Worm (Caenorhabditis elegans) whole organism, L4 larva: Measurements from ENCODE around the gene atln-2.

Experiments
- F44E2.7 ChIP-seq: fragments of 200-800 bp; sonication (Bioruptor generic); IDR thresholded peaks from 2 replicates; pipeline ENCODE4 v2.1.2; 2022; ENCODE audit warnings: missing genetic modification characterization, missing compliant biosample characterization
- F49E8.2 ChIP-seq: sonication (generic microtip); optimal IDR thresholded peaks from 2 replicates; lab custom pipeline; 2016; ENCODE audit warnings: missing compliant biosample characterization, mild to moderate bottlenecking, missing genetic modification characterization, borderline replicate concordance
- T26A8.4 ChIP-seq: fragments of 200-800 bp; sonication (Bioruptor generic); IDR thresholded peaks from 2 replicates; pipeline ENCODE4 v1.3.6; 2022; ENCODE audit warnings: missing genetic modification characterization, missing compliant biosample characterization
- Y48G9A.11 ChIP-seq: fragments of 200-800 bp; sonication (Bioruptor generic); IDR thresholded peaks from 2 replicates; pipeline ENCODE4 v1.3.6; 2022; ENCODE audit warnings: missing genetic modification reagents, missing genetic modification characterization, missing compliant biosample characterization
- Y5F2A.4 ChIP-seq: fragments of 200-800 bp; sonication (Bioruptor generic); optimal IDR thresholded peaks from 2 replicates; lab custom pipeline; 2018; ENCODE audit warnings: mild to moderate bottlenecking, missing genetic modification characterization, missing compliant biosample characterization
- Y75B8A.6 ChIP-seq: fragments of 200-800 bp; sonication (Bioruptor generic); IDR thresholded peaks from 2 replicates; pipeline ENCODE4 v1.3.6; 2022; ENCODE audit warnings: missing genetic modification reagents, missing genetic modification characterization, missing compliant biosample characterization
- ZK337.2 ChIP-seq: fragments of 200-800 bp; sonication (Bioruptor generic); IDR thresholded peaks from 2 replicates; pipeline ENCODE4 v1.3.6; 2022; ENCODE audit warnings: missing genetic modification reagents, missing genetic modification characterization, missing compliant biosample characterization
- aha-1 ChIP-seq: fragments of 150-350 bp; peaks from one replicate; lab custom pipeline; 2014; ENCODE audit warnings: missing biosample characterization, missing genetic modification characterization
- ama-1 ChIP-seq: fragments of 150-350 bp; optimal IDR thresholded peaks from 2 replicates; lab custom pipeline; 2014; ENCODE audit warnings: inconsistent platforms, mixed read lengths
- attf-4 ChIP-seq: sonication (generic microtip); optimal IDR thresholded peaks from 3 replicates; lab custom pipeline; 2017; ENCODE audit warnings: missing biosample characterization, missing genetic modification characterization
- ceh-20 ChIP-seq: fragments of 200-800 bp; sonication (Bioruptor generic); IDR thresholded peaks from 2 replicates; pipeline ENCODE4 v1.3.6; 2022; ENCODE audit warnings: missing genetic modification reagents, missing genetic modification characterization, missing compliant biosample characterization
- ceh-44 ChIP-seq: fragments of 200-800 bp; sonication (Bioruptor generic); IDR thresholded peaks from 2 replicates; pipeline ENCODE4 v1.3.6; 2022; ENCODE audit warnings: missing genetic modification reagents, missing genetic modification characterization, missing compliant biosample characterization
- ces-1 ChIP-seq: fragments of 150-350 bp; sonication (generic microtip); optimal IDR thresholded peaks from 4 replicates; lab custom pipeline; 2014; ENCODE audit warnings: missing biosample characterization, missing genetic modification reagents, missing genetic modification characterization
- daf-8 ChIP-seq: fragments of 200-800 bp; sonication (Bioruptor generic); IDR thresholded peaks from 2 replicates; pipeline ENCODE4 v1.3.6; 2022; ENCODE audit warnings: missing genetic modification characterization, missing compliant biosample characterization
- gei-8 ChIP-seq: fragments of 200-800 bp; sonication (Bioruptor generic); optimal IDR thresholded peaks from 2 replicates; lab custom pipeline; 2018; ENCODE audit warnings: mild to moderate bottlenecking, missing genetic modification characterization, missing compliant biosample characterization
- hlh-30 ChIP-seq: sonication (generic microtip); optimal IDR thresholded peaks from 2 replicates; lab custom pipeline; 2017; ENCODE audit warnings: antibody characterized with exemption, mild to moderate bottlenecking, missing genetic modification characterization, missing compliant biosample characterization; ENCODE audit not compliant: insufficient read depth
- hmg-1.1 ChIP-seq: fragments of 200-800 bp; sonication (Bioruptor generic); IDR thresholded peaks from 2 replicates; pipeline ENCODE4 v1.3.6; 2022; ENCODE audit warnings: missing genetic modification reagents, missing genetic modification characterization, missing compliant biosample characterization
- lin-13 ChIP-seq: fragments of 150-350 bp; optimal IDR thresholded peaks from 2 replicates; lab custom pipeline; 2014; ENCODE audit warnings: missing biosample characterization, missing genetic modification reagents, missing genetic modification characterization
- lin-39 ChIP-seq: fragments of 150-350 bp; optimal IDR thresholded peaks from 2 replicates; lab custom pipeline; 2014; ENCODE audit warnings: missing biosample characterization, missing genetic modification reagents, missing genetic modification characterization
- madf-5 ChIP-seq, 2 experiments: fragments of 200-800 bp; sonication (Bioruptor generic); IDR thresholded peaks; 2 replicates each; pipeline ENCODE4 v1.3.6; 2022; ENCODE audit warnings: missing compliant biosample characterization in 2 of 2, missing genetic modification characterization in 2 of 2
- madf-9 ChIP-seq: fragments of 200-800 bp; sonication (Bioruptor generic); conservative IDR thresholded peaks from 2 replicates; pipeline ENCODE4 v1.3.6; 2022; ENCODE audit warnings: missing genetic modification reagents, missing genetic modification characterization, missing compliant biosample characterization
- mep-1 ChIP-seq: fragments of 150-350 bp; sonication (generic microtip); optimal IDR thresholded peaks from 3 replicates; lab custom pipeline; 2014; ENCODE audit warnings: missing biosample characterization, missing genetic modification characterization
- mxl-2 ChIP-seq: fragments of 200-800 bp; sonication (Bioruptor generic); conservative IDR thresholded peaks from 2 replicates; pipeline ENCODE4 v1.3.6; 2022; ENCODE audit warnings: missing genetic modification reagents, missing genetic modification characterization, missing compliant biosample characterization
- mxl-3 ChIP-seq: fragments of 200-800 bp; sonication (Bioruptor generic); optimal IDR thresholded peaks from 2 replicates; lab custom pipeline; 2018; ENCODE audit warnings: mild to moderate bottlenecking, missing genetic modification characterization, missing compliant biosample characterization
- nhr-102 ChIP-seq: sonication (generic microtip); optimal IDR thresholded peaks from 2 replicates; lab custom pipeline; 2016; ENCODE audit warnings: mild to moderate bottlenecking, missing genetic modification characterization, moderate library complexity, missing compliant biosample characterization
- nhr-11 ChIP-seq: fragments of 150-350 bp; optimal IDR thresholded peaks from 2 replicates; lab custom pipeline; 2014; ENCODE audit warnings: missing biosample characterization, missing genetic modification characterization
- nhr-25 ChIP-seq: sonication (generic microtip); optimal IDR thresholded peaks from 2 replicates; lab custom pipeline; 2017; ENCODE audit warnings: missing genetic modification characterization, mild to moderate bottlenecking, missing compliant biosample characterization, antibody characterized with exemption, moderate library complexity, borderline replicate concordance; ENCODE audit not compliant: insufficient read depth
- nhr-28 ChIP-seq: fragments of 150-350 bp; optimal IDR thresholded peaks from 2 replicates; lab custom pipeline; 2014; ENCODE audit warnings: missing biosample characterization, missing genetic modification characterization
- nhr-42 ChIP-seq: fragments of 200-800 bp; sonication (Bioruptor generic); IDR thresholded peaks from 2 replicates; pipeline ENCODE4 v1.3.6; 2022; ENCODE audit warnings: missing genetic modification characterization, missing compliant biosample characterization
- nhr-6 ChIP-seq: fragments of 150-350 bp; optimal IDR thresholded peaks from 2 replicates; lab custom pipeline; 2014; ENCODE audit warnings: missing biosample characterization, missing genetic modification characterization
- nhr-76 ChIP-seq: fragments of 150-350 bp; optimal IDR thresholded peaks from 2 replicates; lab custom pipeline; 2014; ENCODE audit warnings: missing biosample characterization, missing genetic modification characterization
- set-16 ChIP-seq: fragments of 200-800 bp; sonication (Bioruptor generic); IDR thresholded peaks from 2 replicates; pipeline ENCODE4 v1.3.6; 2022; ENCODE audit warnings: missing genetic modification reagents, missing genetic modification characterization, missing compliant biosample characterization
- snpc-1.2 ChIP-seq: fragments of 200-800 bp; sonication (Bioruptor generic); IDR thresholded peaks from 2 replicates; pipeline ENCODE4 v1.3.6; 2022; ENCODE audit warnings: missing genetic modification reagents, missing genetic modification characterization, missing compliant biosample characterization
- snpc-4 ChIP-seq: fragments of 150-350 bp; optimal IDR thresholded peaks from 2 replicates; lab custom pipeline; 2014; ENCODE audit warnings: missing biosample characterization, missing genetic modification characterization
- spr-3 ChIP-seq: fragments of 200-800 bp; sonication (Bioruptor generic); optimal IDR thresholded peaks from 2 replicates; lab custom pipeline; 2018; ENCODE audit warnings: mild to moderate bottlenecking, missing genetic modification characterization, missing compliant biosample characterization
- tag-97 ChIP-seq: fragments of 200-800 bp; sonication (Bioruptor generic); IDR thresholded peaks from 2 replicates; pipeline ENCODE4 v1.3.6; 2022; ENCODE audit warnings: missing genetic modification characterization, missing compliant biosample characterization
- tra-1 ChIP-seq: fragments of 200-800 bp; sonication (Bioruptor generic); IDR thresholded peaks from 2 replicates; pipeline ENCODE4 v1.3.6; 2022; ENCODE audit warnings: missing genetic modification reagents, missing genetic modification characterization, missing compliant biosample characterization
- unc-39 ChIP-seq: sonication (generic microtip); optimal IDR thresholded peaks from 2 replicates; lab custom pipeline; 2017; ENCODE audit warnings: missing biosample characterization, missing genetic modification characterization
- unc-62 ChIP-seq, 3 experiments: fragments of 150-350 bp in 1 of 3; sonication (generic microtip); optimal IDR thresholded peaks in 2 of 3; peaks in 1 of 3; 1 replicate in 1 of 3; 2 replicates in 2 of 3; lab custom pipeline; 2014 to 2017; ENCODE audit warnings: missing biosample characterization in 3 of 3, missing genetic modification characterization in 3 of 3, missing genetic modification reagents in 3 of 3, missing genotype in 1 of 3
- vab-7 ChIP-seq: fragments of 200-800 bp; sonication (Bioruptor generic); IDR thresholded peaks from 2 replicates; pipeline ENCODE4 v1.3.6; 2022; ENCODE audit warnings: missing genetic modification reagents, missing genetic modification characterization, missing compliant biosample characterization
- zag-1 ChIP-seq: fragments of 150-350 bp; optimal IDR thresholded peaks from 2 replicates; lab custom pipeline; 2014; ENCODE audit warnings: missing biosample characterization, missing genetic modification characterization
- zfp-2 ChIP-seq: sonication (generic microtip); optimal IDR thresholded peaks from 2 replicates; lab custom pipeline; 2016; ENCODE audit warnings: mild to moderate bottlenecking, missing genetic modification characterization, missing compliant biosample characterization
- ztf-7 ChIP-seq: fragments of 150-350 bp; optimal IDR thresholded peaks from 2 replicates; lab custom pipeline; 2014; ENCODE audit warnings: missing biosample characterization, missing genetic modification characterization

atln-2 gene

ce11 chrIV:14959375-14959774 lies 22.0 kb upstream of the atln-2 start (continued):
- peak; percentile 74 for TF ChIP-seq nhr-11
- TF ChIP-seq mep-1 (tag; lab: Kevin White, UChicago), result peak; percentile 68
- TF ChIP-seq nhr-28, result peak; percentile 58
- TF ChIP-seq nhr-102, result no peak
- TF ChIP-seq ces-1 (GFP tag; lab: Kevin White, UChicago), result no peak
- peak; percentile 89 for TF ChIP-seq nhr-6 (tag; lab: Kevin White, UChicago)
- peak; percentile 41 for TF ChIP-seq hmg-1.1 (GFP tag; lab: Robert Waterston, UW)
- TF ChIP-seq nhr-76 (tag; lab: Kevin White, UChicago), result no peak
- TF ChIP-seq ztf-7, result peak; percentile 32
- no peak for TF ChIP-seq nhr-42 (GFP tag; lab: Robert Waterston, UW)
- no peak for TF ChIP-seq daf-8 (GFP tag; lab: Robert Waterston, UW)
- TF ChIP-seq Y5F2A.4, result no peak
- TF ChIP-seq snpc-1.2 (GFP tag; lab: Robert Waterston, UW), result peak; percentile 97
- TF ChIP-seq zag-1 (tag; lab: Kevin White, UChicago), result no peak
- no peak for TF ChIP-seq unc-39
- no peak for TF ChIP-seq lin-39 (tag; lab: Kevin White, UChicago)
- TF ChIP-seq mxl-2, result no peak
- TF ChIP-seq gei-8, result no peak
- no peak for TF ChIP-seq nhr-25
- TF ChIP-seq ceh-44 (GFP tag; lab: Robert Waterston, UW), result no peak

- TF ChIP-seq Y75B8A.6 (no peak), mxl-3 (GFP tag; lab: Kevin White, UChicago) (no peak), ces-1 (GFP tag; lab: Kevin White, UChicago) (peak; percentile 18), F49E8.2 (tag; lab: Kevin White, UChicago) (no peak)
Measured at ce11 chrIV:14960061-14960460, 21.4 kb upstream of the atln-2 start.

- TF ChIP-seq F44E2.7, result no peak
- peak in 1 of 2 experiments; percentile 22 for TF ChIP-seq unc-62 (GFP tag; optimal IDR thresholded peaks at IDR 0.05 in 1 of 2; lab: Kevin White, UChicago)
- TF ChIP-seq unc-62 (tag; optimal IDR thresholded peaks at IDR 0.05; lab: Kevin White, UChicago), result no peak
- TF ChIP-seq, all 104 proteins: peak for 1
Measured at ce11 chrIV:14978204-14978603, 3.2 kb upstream of the atln-2 start.

ce11 chrIV:14985019-14985418 lies 3.6 kb downstream of the atln-2 start:
- peak; percentile 70 for TF ChIP-seq T26A8.4
- peak in 1 of 2 experiments; percentile 35 for TF ChIP-seq unc-62 (GFP tag; optimal IDR thresholded peaks at IDR 0.05 in 1 of 2; lab: Kevin White, UChicago)
- no peak for TF ChIP-seq unc-62 (tag; optimal IDR thresholded peaks at IDR 0.05; lab: Kevin White, UChicago)
- peak; percentile 42 for TF ChIP-seq lin-13 (GFP tag; lab: Kevin White, UChicago)
- TF ChIP-seq ZK337.2 (GFP tag; lab: Robert Waterston, UW), result no peak
- TF ChIP-seq aha-1 (tag; lab: Kevin White, UChicago), result peak; percentile 60
- TF ChIP-seq nhr-42 (GFP tag; lab: Robert Waterston, UW), result peak; percentile 37; the same call in 1 of the 2 replicates
- TF ChIP-seq tag-97, result no peak
- no peak for TF ChIP-seq attf-4 (tag; lab: Kevin White, UChicago)
- peak; percentile 72 for TF ChIP-seq ama-1 (lab: Kevin White, UChicago)
- TF ChIP-seq snpc-4, result peak; percentile 58

ce11 chrIV:14985859-14986258 lies 4.4 kb downstream of the atln-2 start:
- TF ChIP-seq aha-1 (tag; lab: Kevin White, UChicago) (no peak), hlh-30 (tag; lab: Kevin White, UChicago) (no peak), vab-7 (no peak), zfp-2 (tag; lab: Kevin White, UChicago) (no peak), lin-13 (GFP tag; lab: Kevin White, UChicago) (no peak), gei-8 (no peak), Y48G9A.11 (GFP tag; lab: Robert Waterston, UW) (no peak), madf-5 (GFP tag; IDR thresholded peaks at IDR 0.05; lab: Robert Waterston, UW) (0 out of 4 replicates have a peak, but pooled peaks of 1 of the 2 experiments have one; percentile 63), ceh-20 (GFP tag; lab: Robert Waterston, UW) (no peak), set-16 (GFP tag; lab: Robert Waterston, UW) (peak; percentile 97), madf-9 (GFP tag; lab: Robert Waterston, UW) (no peak), tra-1 (GFP tag; lab: Robert Waterston, UW) (no peak), Y5F2A.4 (no peak), T26A8.4 (peak; percentile 62), spr-3 (no peak)
